Worm (Caenorhabditis elegans) whole organism, L3 larva: ENCODE measurements around the gene sec-16A.2.
A peak's percentile ranks its signal among the peaks of the same experiment; 100 is the strongest.

ENCODE experiments used
- R02D3.7 ChIP-seq: fragments of 150-350 bp; optimal IDR thresholded peaks from 2 replicates; lab custom pipeline; 2014; ENCODE audit warnings: missing biosample characterization, missing genetic modification characterization
- ZK546.5 ChIP-seq: sonication (generic microtip); optimal IDR thresholded peaks from 2 replicates; lab custom pipeline; 2017; ENCODE audit warnings: missing biosample characterization, missing genetic modification characterization
- aly-2 ChIP-seq: fragments of 150-350 bp; optimal IDR thresholded peaks from 2 replicates; lab custom pipeline; 2014; ENCODE audit warnings: missing biosample characterization, missing genetic modification characterization
- ceh-28 ChIP-seq: fragments of 150-350 bp; optimal IDR thresholded peaks from 2 replicates; lab custom pipeline; 2014; ENCODE audit warnings: missing biosample characterization, missing genetic modification reagents, missing genetic modification characterization
- ceh-82 ChIP-seq: fragments of 150-350 bp; optimal IDR thresholded peaks from 2 replicates; lab custom pipeline; 2014; ENCODE audit warnings: missing biosample characterization, missing genetic modification characterization
- ceh-9 ChIP-seq: sonication (generic microtip); optimal IDR thresholded peaks from 2 replicates; lab custom pipeline; 2018; ENCODE audit warnings: missing biosample characterization, missing genetic modification characterization
- elt-1 ChIP-seq: fragments of 150-350 bp; optimal IDR thresholded peaks from 2 replicates; lab custom pipeline; 2014; ENCODE audit warnings: missing biosample characterization, missing genetic modification characterization
- elt-2 ChIP-seq: sonication (generic microtip); optimal IDR thresholded peaks from 2 replicates; lab custom pipeline; 2016; ENCODE audit warnings: missing genetic modification reagents, mild to moderate bottlenecking, missing genetic modification characterization, missing compliant biosample characterization
- elt-3 ChIP-seq, 3 experiments: fragments of 150-350 bp in 1 of 3; sonication (generic microtip) in 2 of 3; optimal IDR thresholded peaks; 2 replicates in 2 of 3; 4 replicates in 1 of 3; lab custom pipeline; 2014 to 2017; ENCODE audit warnings: missing biosample characterization in 3 of 3, missing genetic modification characterization in 3 of 3
- fkh-10 ChIP-seq: sonication (generic microtip); optimal IDR thresholded peaks from 2 replicates; lab custom pipeline; 2017; ENCODE audit warnings: missing biosample characterization, missing genetic modification reagents, missing genetic modification characterization
- fos-1 ChIP-seq: fragments of 150-350 bp; optimal IDR thresholded peaks from 2 replicates; lab custom pipeline; 2014; ENCODE audit warnings: missing biosample characterization, missing genetic modification characterization
- lin-15B ChIP-seq: fragments of 150-350 bp; optimal IDR thresholded peaks from 2 replicates; lab custom pipeline; 2014; ENCODE audit warnings: missing biosample characterization, missing genetic modification characterization
- mml-1 ChIP-seq: fragments of 150-350 bp; sonication (generic microtip); optimal IDR thresholded peaks from 3 replicates; lab custom pipeline; 2014; ENCODE audit warnings: missing biosample characterization, missing genetic modification characterization
- nfya-1 ChIP-seq: sonication (generic microtip); optimal IDR thresholded peaks from 2 replicates; lab custom pipeline; 2017; ENCODE audit warnings: missing genetic modification characterization, mild to moderate bottlenecking, missing compliant biosample characterization, antibody characterized with exemption, moderate library complexity; ENCODE audit not compliant: insufficient read depth
- nhr-11 ChIP-seq: fragments of 150-350 bp; optimal IDR thresholded peaks from 2 replicates; lab custom pipeline; 2014; ENCODE audit warnings: missing biosample characterization, missing genetic modification characterization
- nhr-23 ChIP-seq: fragments of 150-350 bp; optimal IDR thresholded peaks from 2 replicates; lab custom pipeline; 2014; ENCODE audit warnings: missing biosample characterization, missing genetic modification reagents, missing genetic modification characterization
- nhr-237 ChIP-seq: fragments of 150-350 bp; optimal IDR thresholded peaks from 2 replicates; lab custom pipeline; 2014; ENCODE audit warnings: missing biosample characterization, missing genetic modification characterization
- nhr-25 ChIP-seq: sonication (generic microtip); optimal IDR thresholded peaks from 2 replicates; lab custom pipeline; 2017; ENCODE audit warnings: missing biosample characterization, missing genetic modification characterization
- nhr-28 ChIP-seq: fragments of 150-350 bp; optimal IDR thresholded peaks from 2 replicates; lab custom pipeline; 2014; ENCODE audit warnings: missing biosample characterization, missing genetic modification characterization
- nhr-67 ChIP-seq: fragments of 150-350 bp; optimal IDR thresholded peaks from 2 replicates; lab custom pipeline; 2014; ENCODE audit warnings: missing biosample characterization, missing genetic modification characterization
- nhr-76 ChIP-seq: fragments of 150-350 bp; sonication (generic microtip); optimal IDR thresholded peaks from 5 replicates; lab custom pipeline; 2014; ENCODE audit warnings: missing biosample characterization, missing genetic modification characterization
- sea-2 ChIP-seq: fragments of 150-350 bp; sonication (generic microtip); optimal IDR thresholded peaks from 4 replicates; lab custom pipeline; 2014; ENCODE audit warnings: missing biosample characterization, missing genetic modification reagents, missing genetic modification characterization
- skn-1 ChIP-seq: fragments of 150-350 bp; optimal IDR thresholded peaks from 2 replicates; lab custom pipeline; 2014; ENCODE audit warnings: missing biosample characterization, missing genetic modification characterization
- snpc-4 ChIP-seq: fragments of 150-350 bp; optimal IDR thresholded peaks from 2 replicates; lab custom pipeline; 2014; ENCODE audit warnings: missing biosample characterization, missing genetic modification characterization
- tbx-2 ChIP-seq: sonication (generic microtip); optimal IDR thresholded peaks from 2 replicates; lab custom pipeline; 2016; ENCODE audit warnings: mild to moderate bottlenecking, missing genetic modification characterization, missing compliant biosample characterization
- unc-39 ChIP-seq: sonication (generic microtip); optimal IDR thresholded peaks from 4 replicates; lab custom pipeline; 2017; ENCODE audit warnings: missing biosample characterization, missing genetic modification characterization
- ztf-11 ChIP-seq: fragments of 150-350 bp; optimal IDR thresholded peaks from 2 replicates; lab custom pipeline; 2014; ENCODE audit warnings: missing biosample characterization, missing genetic modification characterization
- ztf-4 ChIP-seq: fragments of 150-350 bp; optimal IDR thresholded peaks from 2 replicates; lab custom pipeline; 2014; ENCODE audit warnings: missing biosample characterization, missing genetic modification characterization

Gene sec-16A.2

DNA sequence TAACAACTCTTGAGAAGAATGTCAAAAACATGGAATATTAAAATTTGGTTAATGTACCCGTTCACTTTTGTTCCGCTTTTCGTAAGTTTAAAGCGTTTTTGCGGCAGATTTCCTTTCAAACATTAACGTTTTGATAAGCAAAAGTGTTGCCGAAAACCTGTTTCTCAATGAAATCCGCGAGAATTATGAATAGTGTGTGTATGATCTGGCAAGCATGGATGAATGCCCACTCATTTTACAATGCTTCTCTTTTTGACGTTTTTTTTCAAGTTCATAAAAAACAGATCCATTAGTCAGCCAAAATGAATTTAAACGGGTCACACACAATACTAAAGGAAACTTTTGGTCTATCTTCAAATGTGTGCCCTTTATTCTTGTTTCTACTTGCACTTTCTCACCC is 3.0 kb upstream of the sec-16A.2 start:
- TF ChIP-seq nhr-28 (tag; lab: Kevin White, UChicago): no peak

DNA sequence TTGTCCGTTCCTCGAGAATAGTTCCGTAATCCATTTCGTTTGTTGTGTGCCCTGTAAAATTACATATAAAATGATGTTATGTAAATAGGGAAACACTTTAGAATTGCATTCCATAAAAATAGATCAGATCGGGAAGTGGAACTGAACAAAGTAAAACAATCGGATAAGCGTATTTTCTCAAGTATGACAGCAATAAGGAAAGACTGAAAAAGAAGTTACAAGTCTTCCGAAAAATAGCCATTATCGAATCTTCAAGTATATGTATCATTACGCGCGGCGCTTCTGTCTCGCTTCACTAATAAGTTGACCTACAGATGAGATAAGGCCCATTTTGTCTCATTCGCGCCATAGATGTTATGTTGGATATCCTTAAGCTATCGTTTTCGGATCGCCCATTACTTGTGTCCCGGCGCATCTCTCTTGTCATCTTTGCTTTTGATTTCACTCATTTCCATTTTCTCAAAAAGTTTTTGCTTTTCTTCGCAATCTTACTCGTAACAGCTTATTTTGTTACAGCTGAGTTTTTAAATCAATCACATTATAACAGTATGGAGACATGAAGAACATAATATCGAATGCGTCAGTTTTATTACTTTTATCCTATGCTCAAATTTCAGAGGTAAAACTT is 1.8 kb upstream of the sec-16A.2 start, which contains the start of the genes fis-2 and F13B9.2:
TSS of gene fis-2 (minus strand) at position 51 of the 628 bp plus-strand sequence.
TSS of gene F13B9.2 (plus strand) at position 515 of the 628 bp plus-strand sequence.
- no peak for TF ChIP-seq ceh-28
- TF ChIP-seq aly-2 (tag; lab: Kevin White, UChicago): no peak
- no peak for TF ChIP-seq tbx-2 (tag; lab: Kevin White, UChicago)
- TF ChIP-seq ZK546.5: no peak
- no peak for TF ChIP-seq nhr-25
- TF ChIP-seq nhr-11 (tag; lab: Kevin White, UChicago): no peak
- TF ChIP-seq nhr-23 (tag; lab: Kevin White, UChicago): peak; percentile 46
- TF ChIP-seq ceh-9: no peak

DNA sequence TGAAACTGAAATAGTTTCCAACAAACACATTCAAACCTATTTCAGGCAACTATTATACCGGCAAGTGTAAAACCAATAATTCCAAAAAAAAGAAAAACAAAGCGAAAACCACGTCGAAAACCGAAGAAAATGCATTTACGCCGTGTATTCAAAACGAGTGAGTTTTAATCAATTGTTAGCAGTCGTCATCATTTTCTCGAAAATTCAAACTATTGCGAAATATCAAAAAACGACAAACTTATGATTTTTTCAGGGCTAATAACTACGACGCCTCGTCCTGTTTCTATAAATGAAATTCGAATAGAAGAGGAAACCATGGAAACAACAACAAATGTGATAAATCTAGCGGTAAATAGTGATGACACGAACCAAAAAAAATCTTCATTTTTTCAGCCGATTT is 885 bp upstream of the sec-16A.2 start:
- TF ChIP-seq nhr-11 (tag; lab: Kevin White, UChicago) (no peak), ceh-28 (no peak), nhr-67 (no peak), elt-3 (tag; optimal IDR thresholded peaks at IDR 0.05; lab: Kevin White, UChicago) (no peak)
- TF ChIP-seq, all 47 proteins: peak for 0

DNA sequence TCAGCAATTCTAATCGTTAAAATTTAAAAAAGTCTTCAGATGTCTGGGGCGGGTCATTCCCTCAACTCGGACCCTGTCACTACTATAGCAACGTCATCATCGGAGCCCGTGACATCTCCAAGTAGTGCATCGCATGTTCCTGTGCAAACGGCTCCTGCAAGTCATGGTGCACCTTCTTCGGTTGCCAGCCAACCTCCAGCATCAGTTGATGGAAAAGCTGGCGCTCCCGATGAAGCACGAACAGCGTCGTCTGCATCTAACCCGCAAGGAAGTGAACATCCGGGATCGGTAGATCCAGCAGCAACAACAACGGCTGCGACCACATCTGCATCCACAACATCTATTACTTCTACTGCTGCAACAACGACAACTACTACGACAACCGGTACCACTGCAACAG is 7.5 kb downstream of the sec-16A.2 start, which contains the start of gene R09F10.3:
TSS of gene R09F10.3 (plus strand) at position 40 of the 400 bp plus-strand sequence.
- no peak for TF ChIP-seq fkh-10 (GFP tag; lab: Kevin White, UChicago)

DNA sequence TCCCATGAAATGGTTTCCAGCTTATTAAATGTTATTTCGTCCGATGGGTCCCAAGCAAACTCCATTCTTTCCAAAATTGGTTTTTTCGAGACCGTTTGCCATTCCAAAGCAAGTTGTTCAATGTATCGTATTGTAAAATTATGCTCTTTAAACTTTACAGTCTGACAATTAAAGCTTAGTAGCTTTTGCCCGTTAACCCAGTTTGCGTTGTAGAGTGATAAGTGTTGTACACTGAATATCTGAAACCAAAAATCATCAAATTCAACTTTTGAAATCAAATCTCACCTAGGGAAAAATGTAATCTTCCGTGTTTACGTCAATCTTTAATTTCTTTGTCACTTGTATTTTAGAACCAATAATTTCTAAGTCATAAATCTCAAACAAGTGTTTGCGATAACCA is 10.3 kb downstream of the sec-16A.2 start:
- no peak for TF ChIP-seq ztf-11
- TF ChIP-seq skn-1: no peak
- TF ChIP-seq nhr-67: no peak
- no peak for TF ChIP-seq nhr-28 (tag; lab: Kevin White, UChicago)
- no peak for TF ChIP-seq nhr-237 (tag; lab: Kevin White, UChicago)
- no peak for TF ChIP-seq ceh-82 (tag; lab: Kevin White, UChicago)
- no peak for TF ChIP-seq lin-15B (tag; lab: Kevin White, UChicago)
- no peak for TF ChIP-seq fos-1 (tag; lab: Kevin White, UChicago)
- TF ChIP-seq elt-2 (tag; lab: Kevin White, UChicago): no peak

DNA sequence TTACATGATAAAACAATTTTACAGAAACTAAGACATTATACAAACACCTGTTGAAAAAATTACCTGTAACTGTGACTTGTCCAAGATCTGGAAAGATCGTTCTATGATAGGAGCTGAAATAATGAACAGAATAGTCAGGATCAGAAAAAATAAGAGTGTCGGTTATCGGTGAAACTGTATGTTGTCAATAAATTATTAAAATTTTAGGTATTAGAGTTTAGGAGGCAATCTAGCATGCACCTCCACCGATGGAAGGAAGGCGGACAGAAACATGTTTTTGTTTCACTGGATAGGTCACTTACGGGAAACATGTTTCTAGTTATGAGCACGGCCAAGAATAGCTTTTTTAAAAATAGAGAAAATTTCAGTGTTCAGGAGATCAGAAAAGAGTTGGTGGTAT is 12.5 kb downstream of the sec-16A.2 start, which contains the start of gene ced-13:
TSS of gene ced-13 (minus strand) at position 101 of the 400 bp plus-strand sequence.
- TF ChIP-seq R02D3.7 (tag; lab: Kevin White, UChicago) (no peak), nhr-76 (tag; lab: Kevin White, UChicago) (no peak), nhr-28 (tag; lab: Kevin White, UChicago) (no peak), sea-2 (GFP tag; lab: Kevin White, UChicago) (no peak), ceh-28 (no peak), nfya-1 (tag; lab: Kevin White, UChicago) (no peak), nhr-237 (tag; lab: Kevin White, UChicago) (no peak), mml-1 (tag; lab: Kevin White, UChicago) (no peak), elt-1 (tag; lab: Kevin White, UChicago) (no peak), ztf-4 (no peak), nhr-23 (tag; lab: Kevin White, UChicago) (no peak), elt-3 (tag; optimal IDR thresholded peaks at IDR 0.05; lab: Kevin White, UChicago) (no peak), skn-1 (no peak), snpc-4 (no peak), elt-2 (tag; lab: Kevin White, UChicago) (no peak), nhr-11 (tag; lab: Kevin White, UChicago) (no peak)

DNA sequence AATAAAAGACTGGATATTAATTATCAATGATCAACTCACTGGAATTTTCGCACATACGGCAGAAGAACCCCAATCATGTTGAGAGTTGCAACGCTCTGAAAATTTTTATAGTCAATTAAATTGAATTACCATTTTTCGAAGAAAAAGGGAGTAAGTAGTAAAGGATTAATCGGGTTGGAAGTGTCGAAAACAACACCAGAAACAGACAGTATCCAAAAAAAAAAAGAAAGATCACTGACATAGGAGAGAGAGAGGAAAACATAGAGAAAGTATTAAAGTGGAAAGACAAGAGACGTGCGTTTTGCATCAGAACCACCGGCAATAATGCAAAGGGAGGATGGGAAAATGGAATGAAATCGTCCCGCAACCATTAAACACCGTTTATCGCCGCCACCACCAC is 15.2 kb downstream of the sec-16A.2 start, which contains the start of gene inx-5:
TSS of gene inx-5 (minus strand) at position 101 of the 400 bp plus-strand sequence.
- TF ChIP-seq ZK546.5 (no peak), mml-1 (tag; lab: Kevin White, UChicago) (no peak), unc-39 (tag; lab: Kevin White, UChicago) (no peak), nhr-67 (no peak)
